Fruit fly (Drosophila melanogaster): ENCODE measurements around the gene CG42449.

The CG42449 gene

dm6 chrX:5689417-5690215 lies 6.6 kb downstream of the CG42449 start, which contains the start of the genes PGAP1 and cv (continued):
- TF ChIP-seq Hr83 (GFP tag; optimal IDR thresholded peaks at IDR 0.05; ENCODE audit: poor library complexity, severe bottlenecking) = no peak
- TF ChIP-seq tai (GFP tag; optimal IDR thresholded peaks at IDR 0.05) = no peak
- peak; percentile 55 for TF ChIP-seq Sp1 (GFP tag; optimal IDR thresholded peaks at IDR 0.05)
- TF ChIP-seq Vsx2 (GFP tag; optimal IDR thresholded peaks at IDR 0.05; ENCODE audit: partially characterized antibody) = no peak
- TF ChIP-seq rgr (GFP tag; optimal IDR thresholded peaks at IDR 0.05) = no peak

dm6 chrX:5690216-5690523 lies 7.1 kb downstream of the CG42449 start:
- TF ChIP-seq Hr78 (GFP tag; optimal IDR thresholded peaks at IDR 0.05) = no peak
- TF ChIP-seq Abd-B (GFP tag; optimal IDR thresholded peaks at IDR 0.05) = no peak
- TF ChIP-seq sv (GFP tag; optimal IDR thresholded peaks at IDR 0.05) = no peak
- no peak for TF ChIP-seq Mio (GFP tag; optimal IDR thresholded peaks at IDR 0.05)
- no peak for TF ChIP-seq dsf (GFP tag; optimal IDR thresholded peaks at IDR 0.05; ENCODE audit: borderline replicate concordance)
- TF ChIP-seq tai (GFP tag; optimal IDR thresholded peaks at IDR 0.05) = no peak
- TF ChIP-seq CG32264 (GFP tag; optimal IDR thresholded peaks at IDR 0.05) = no peak
- no peak for TF ChIP-seq brk (GFP tag; optimal IDR thresholded peaks at IDR 0.05)
- TF ChIP-seq GATAd (GFP tag; optimal IDR thresholded peaks at IDR 0.05) = no peak
- no peak for TF ChIP-seq fru (GFP tag; optimal IDR thresholded peaks at IDR 0.05)
- TF ChIP-seq Dif (GFP tag; optimal IDR thresholded peaks at IDR 0.05; ENCODE audit: partially characterized antibody) = no peak
- no peak for TF ChIP-seq CG9705 (GFP tag; optimal IDR thresholded peaks at IDR 0.05)
- TF ChIP-seq Dfd (GFP tag; optimal IDR thresholded peaks at IDR 0.05) = no peak
- TF ChIP-seq jim (GFP tag; optimal IDR thresholded peaks at IDR 0.05) = no peak

- TF ChIP-seq tai (GFP tag; optimal IDR thresholded peaks at IDR 0.05) (no peak), woc (GFP tag; optimal IDR thresholded peaks at IDR 0.05) (peak; percentile 16)
Measured at dm6 chrX:5690651-5691379, 7.8 kb downstream of the CG42449 start.

- TF ChIP-seq Myc (optimal IDR thresholded peaks at IDR 0.05) = no peak
- no peak for TF ChIP-seq woc (GFP tag; optimal IDR thresholded peaks at IDR 0.05)
- no peak for TF ChIP-seq Hr83 (GFP tag; optimal IDR thresholded peaks at IDR 0.05; ENCODE audit: poor library complexity, severe bottlenecking)
- TF ChIP-seq dsf (GFP tag; optimal IDR thresholded peaks at IDR 0.05; ENCODE audit: borderline replicate concordance) = no peak
- TF ChIP-seq OdsH (GFP tag; optimal IDR thresholded peaks at IDR 0.05) = no peak
- no peak for TF ChIP-seq Abd-B (GFP tag; optimal IDR thresholded peaks at IDR 0.05)
- TF ChIP-seq CrebA (GFP tag; optimal IDR thresholded peaks at IDR 0.05; ENCODE audit: borderline replicate concordance) = no peak
- no peak for TF ChIP-seq lola (GFP tag; optimal IDR thresholded peaks at IDR 0.05)
- TF ChIP-seq Sp1 (GFP tag; optimal IDR thresholded peaks at IDR 0.05) = no peak
- no peak for TF ChIP-seq pan (optimal IDR thresholded peaks at IDR 0.05)
- TF ChIP-seq foxo (GFP tag; optimal IDR thresholded peaks at IDR 0.05) = no peak
- TF ChIP-seq Dfd (GFP tag; optimal IDR thresholded peaks at IDR 0.05) = no peak
- no peak for TF ChIP-seq br (GFP tag; optimal IDR thresholded peaks at IDR 0.05)
- no peak for TF ChIP-seq HLH106 (tag; optimal IDR thresholded peaks at IDR 0.05)
- TF ChIP-seq CG32264 (GFP tag; optimal IDR thresholded peaks at IDR 0.05) = no peak
- TF ChIP-seq GATAd (GFP tag; optimal IDR thresholded peaks at IDR 0.05) = no peak
- TF ChIP-seq tai (GFP tag; optimal IDR thresholded peaks at IDR 0.05) = no peak
- TF ChIP-seq Dif (GFP tag; optimal IDR thresholded peaks at IDR 0.05; ENCODE audit: partially characterized antibody) = no peak
- TF ChIP-seq ey (GFP tag; optimal IDR thresholded peaks at IDR 0.05) = no peak
- no peak for TF ChIP-seq Hnf4 (GFP tag; optimal IDR thresholded peaks at IDR 0.05)
Measured at dm6 chrX:5695035-5695434, 12.0 kb downstream of the CG42449 start, which contains the start of gene CG3149. Gene CG3149, minus strand, starts transcription at chrX:5695205.

dm6 chrX:5695958-5696357 lies 12.9 kb downstream of the CG42449 start:
- peak; percentile 75 for TF ChIP-seq HLH106 (tag; optimal IDR thresholded peaks at IDR 0.05)
- no peak for TF ChIP-seq lola (GFP tag; optimal IDR thresholded peaks at IDR 0.05)
- no peak for TF ChIP-seq Mio (GFP tag; optimal IDR thresholded peaks at IDR 0.05)
- TF ChIP-seq GATAd (GFP tag; optimal IDR thresholded peaks at IDR 0.05) = no peak
